Fruit fly (Drosophila melanogaster) whole organism, embryonic: ENCODE data around the gene dmrt11E.

Experiments used
- ATbp ChIP-seq: fragments of 200-800 bp; sonication (Bioruptor generic); optimal IDR thresholded peaks from 2 replicates; lab custom pipeline; 2017; ENCODE audit warnings: missing biosample characterization, mild to moderate bottlenecking, missing genetic modification characterization, missing genetic modification reagents
- Adf1 ChIP-seq: fragments of 200-800 bp; sonication (Bioruptor generic); IDR thresholded peaks from 2 replicates; pipeline ENCODE4 v1.3.6; 2022; ENCODE audit warnings: missing biosample characterization, missing genetic modification characterization
- BtbVII ChIP-seq: fragments of 200-800 bp; sonication (Bioruptor generic); optimal IDR thresholded peaks from 3 replicates; lab custom pipeline; 2017; ENCODE audit warnings: missing biosample characterization, mild to moderate bottlenecking, missing genetic modification characterization
- CG10147 ChIP-seq: fragments of 200-800 bp; sonication (Bioruptor generic); optimal IDR thresholded peaks from 2 replicates; lab custom pipeline; 2019; ENCODE audit warnings: missing biosample characterization, mild to moderate bottlenecking, missing genetic modification characterization, moderate library complexity
- CG12769 ChIP-seq: fragments of 200-800 bp; sonication (Bioruptor generic); optimal IDR thresholded peaks from 2 replicates; lab custom pipeline; 2019; ENCODE audit warnings: missing biosample characterization, mild to moderate bottlenecking, missing genetic modification characterization, moderate library complexity
- CG13123 ChIP-seq: fragments of 200-800 bp; sonication (Bioruptor generic); optimal IDR thresholded peaks from 2 replicates; lab custom pipeline; 2016; ENCODE audit warnings: missing biosample characterization, missing genetic modification characterization
- CG15011 ChIP-seq: fragments of 200-800 bp; sonication (Bioruptor generic); optimal IDR thresholded peaks from 3 replicates; lab custom pipeline; 2018; ENCODE audit warnings: missing biosample characterization, mild to moderate bottlenecking, missing genetic modification characterization
- CG1602 ChIP-seq: fragments of 200-800 bp; sonication (Bioruptor generic); optimal IDR thresholded peaks from 3 replicates; lab custom pipeline; 2016; ENCODE audit warnings: missing biosample characterization, missing genetic modification characterization
- CG1603 ChIP-seq: fragments of 200-800 bp; sonication (Bioruptor generic); optimal IDR thresholded peaks from 2 replicates; lab custom pipeline; 2019; ENCODE audit warnings: missing biosample characterization, mild to moderate bottlenecking, missing genetic modification characterization, moderate library complexity
- CG17359 ChIP-seq: fragments of 200-800 bp; sonication (Bioruptor generic); optimal IDR thresholded peaks from 3 replicates; lab custom pipeline; 2018; ENCODE audit warnings: missing biosample characterization, mild to moderate bottlenecking, missing genetic modification characterization, moderate library complexity
- CG17568 ChIP-seq: fragments of 200-800 bp; sonication (Bioruptor generic); optimal IDR thresholded peaks from 2 replicates; lab custom pipeline; 2018; ENCODE audit warnings: missing biosample characterization, mild to moderate bottlenecking, missing genetic modification characterization, moderate library complexity
- CG1792 ChIP-seq: fragments of 200-800 bp; sonication (Bioruptor generic); optimal IDR thresholded peaks from 2 replicates; lab custom pipeline; 2016; ENCODE audit warnings: missing biosample characterization, missing genetic modification characterization
- CG3847 ChIP-seq: fragments of 200-800 bp; sonication (Bioruptor generic); IDR thresholded peaks from 2 replicates; pipeline ENCODE4 v1.3.6; 2022; ENCODE audit warnings: missing biosample characterization, missing genetic modification characterization
- CG3995 ChIP-seq: fragments of 200-800 bp; sonication (Bioruptor generic); optimal IDR thresholded peaks from 3 replicates; lab custom pipeline; 2016; ENCODE audit warnings: missing biosample characterization, missing genetic modification characterization
- CG4820 ChIP-seq: fragments of 200-800 bp; sonication (Bioruptor generic); optimal IDR thresholded peaks from 3 replicates; lab custom pipeline; 2016; ENCODE audit warnings: missing biosample characterization, missing genetic modification characterization
- CG6813 ChIP-seq: fragments of 200-800 bp; sonication (Bioruptor generic); optimal IDR thresholded peaks from 2 replicates; lab custom pipeline; 2017; ENCODE audit warnings: missing biosample characterization, missing genetic modification characterization, mild to moderate bottlenecking, moderate library complexity, missing genetic modification reagents
- CG7357 ChIP-seq: fragments of 200-800 bp; sonication (Bioruptor generic); IDR thresholded peaks from 3 replicates; pipeline ENCODE4 v1.3.6; 2022; ENCODE audit warnings: missing biosample characterization, missing genetic modification characterization
- CG8924 ChIP-seq: fragments of 200-800 bp; optimal IDR thresholded peaks from 3 replicates; lab custom pipeline; 2019; ENCODE audit warnings: missing biosample characterization, mild to moderate bottlenecking, missing genetic modification characterization, moderate library complexity
- CG9215 ChIP-seq: fragments of 200-800 bp; sonication (Bioruptor generic); IDR thresholded peaks from 2 replicates; pipeline ENCODE4 v1.3.6; 2022; ENCODE audit warnings: missing biosample characterization, missing genetic modification characterization
- CHES-1-like ChIP-seq: fragments of 200-800 bp; sonication (Bioruptor generic); optimal IDR thresholded peaks from 2 replicates; lab custom pipeline; 2016; ENCODE audit warnings: missing biosample characterization, missing genetic modification characterization
- Dref ChIP-seq: fragments of 200-800 bp; sonication (Bioruptor generic); IDR thresholded peaks from 2 replicates; pipeline ENCODE4 v1.3.6; 2022; ENCODE audit warnings: missing biosample characterization, missing genetic modification characterization
- Ets97D ChIP-seq: fragments of 200-800 bp; sonication (Bioruptor generic); optimal IDR thresholded peaks from 3 replicates; lab custom pipeline; 2016; ENCODE audit warnings: missing biosample characterization, missing genetic modification characterization
- HLH3B ChIP-seq: fragments of 200-800 bp; sonication (Bioruptor generic); IDR thresholded peaks from 2 replicates; pipeline ENCODE4 v1.3.6; 2022; ENCODE audit warnings: missing biosample characterization, missing genetic modification characterization
- HLHmδ ChIP-seq: fragments of 200-800 bp; sonication (Bioruptor generic); optimal IDR thresholded peaks from 2 replicates; lab custom pipeline; 2018; ENCODE audit warnings: missing biosample characterization, mild to moderate bottlenecking, missing genetic modification characterization, moderate library complexity
- HmgZ ChIP-seq: fragments of 200-800 bp; sonication (Bioruptor generic); optimal IDR thresholded peaks from 2 replicates; lab custom pipeline; 2018; ENCODE audit warnings: missing biosample characterization, mild to moderate bottlenecking, missing genetic modification characterization
- Hr39 ChIP-seq: fragments of >200 bp; optimal IDR thresholded peaks from 2 replicates; lab custom pipeline; 2017
- Lhr ChIP-seq: fragments of 200-800 bp; sonication (Bioruptor generic); optimal IDR thresholded peaks from 3 replicates; lab custom pipeline; 2017; ENCODE audit warnings: mild to moderate bottlenecking, missing biosample characterization, missing genetic modification reagents, missing genetic modification characterization
- MBD-R2 ChIP-seq: fragments of 200-800 bp; sonication (Bioruptor generic); IDR thresholded peaks from 2 replicates; pipeline ENCODE4 v1.3.6; 2022; ENCODE audit warnings: missing biosample characterization, missing genetic modification characterization
- MESR4 ChIP-seq: fragments of 200-800 bp; sonication (Bioruptor generic); optimal IDR thresholded peaks from 2 replicates; lab custom pipeline; 2018; ENCODE audit warnings: missing biosample characterization, mild to moderate bottlenecking, missing genetic modification characterization, moderate library complexity
- Optix ChIP-seq: fragments of 200-800 bp; sonication (Bioruptor generic); IDR thresholded peaks from 3 replicates; pipeline ENCODE4 v1.3.6; 2022; ENCODE audit warnings: missing biosample characterization, missing genetic modification characterization
- Vsx1 ChIP-seq: fragments of 200-800 bp; sonication (Bioruptor generic); optimal IDR thresholded peaks from 2 replicates; lab custom pipeline; 2017; ENCODE audit warnings: missing biosample characterization, mild to moderate bottlenecking, missing genetic modification characterization, missing genetic modification reagents
- al ChIP-seq: fragments of 200-800 bp; sonication (Bioruptor generic); IDR thresholded peaks from 2 replicates; pipeline ENCODE4 v1.3.6; 2022; ENCODE audit warnings: missing biosample characterization, missing genetic modification characterization
- bbx ChIP-seq: fragments of 200-800 bp; sonication (Bioruptor generic); IDR thresholded peaks from 2 replicates; pipeline ENCODE4 v1.3.6; 2022; ENCODE audit warnings: missing biosample characterization, missing genetic modification characterization; ENCODE audit not compliant: partially characterized antibody
- bigmax ChIP-seq: fragments of 200-800 bp; sonication (Bioruptor generic); optimal IDR thresholded peaks from 2 replicates; lab custom pipeline; 2018; ENCODE audit warnings: missing biosample characterization, mild to moderate bottlenecking, missing genetic modification characterization
- crc ChIP-seq: fragments of 200-800 bp; sonication (Bioruptor generic); optimal IDR thresholded peaks from 2 replicates; lab custom pipeline; 2016; ENCODE audit warnings: missing biosample characterization, missing genetic modification characterization
- crol ChIP-seq: fragments of 200-800 bp; sonication (Bioruptor generic); IDR thresholded peaks from 2 replicates; pipeline ENCODE4 v1.3.6; 2022; ENCODE audit warnings: missing biosample characterization, missing genetic modification characterization
- fd102C ChIP-seq: fragments of 200-800 bp; sonication (Bioruptor generic); optimal IDR thresholded peaks from 2 replicates; lab custom pipeline; 2018; ENCODE audit warnings: missing biosample characterization, mild to moderate bottlenecking, missing genetic modification characterization, moderate library complexity
- fd64A ChIP-seq: fragments of 200-800 bp; sonication (Bioruptor generic); optimal IDR thresholded peaks from 3 replicates; lab custom pipeline; 2018; ENCODE audit warnings: missing biosample characterization, mild to moderate bottlenecking, missing genetic modification characterization
- hb ChIP-seq: fragments of 200-800 bp; sonication (Bioruptor generic); IDR thresholded peaks from 3 replicates; pipeline ENCODE4 v1.3.6; 2022; ENCODE audit warnings: missing biosample characterization, missing genetic modification characterization; ENCODE audit not compliant: partially characterized antibody
- insv ChIP-seq, 2 experiments: fragments of 200-800 bp; sonication (Bioruptor generic); optimal IDR thresholded peaks; 3 replicates each; lab custom pipeline; 2016 to 2018; ENCODE audit warnings: missing biosample characterization in 2 of 2, missing genetic modification characterization in 2 of 2
- kah ChIP-seq: fragments of 200-800 bp; sonication (Bioruptor generic); optimal IDR thresholded peaks from 2 replicates; lab custom pipeline; 2018; ENCODE audit warnings: missing biosample characterization, mild to moderate bottlenecking, missing genetic modification characterization
- lilli ChIP-seq: fragments of 200-800 bp; sonication (Bioruptor generic); optimal IDR thresholded peaks from 3 replicates; lab custom pipeline; 2016; ENCODE audit warnings: missing biosample characterization, missing genetic modification characterization
- lov ChIP-seq, 2 experiments: fragments of 200-800 bp in 1 of 2; fragments of >200 bp in 1 of 2; sonication (Bioruptor generic) in 1 of 2; IDR thresholded peaks in 1 of 2; optimal IDR thresholded peaks in 1 of 2; 2 replicates in 1 of 2; 3 replicates in 1 of 2; pipeline versions ENCODE4 v1.3.6 to Lab custom; 2017 to 2022; ENCODE audit warnings: missing biosample characterization in 1 of 2, missing genetic modification characterization in 1 of 2
- nmo ChIP-seq: fragments of 200-800 bp; sonication (Bioruptor generic); optimal IDR thresholded peaks from 2 replicates; lab custom pipeline; 2018; ENCODE audit warnings: missing biosample characterization, mild to moderate bottlenecking, missing genetic modification characterization, moderate library complexity
- pita ChIP-seq: fragments of 200-800 bp; sonication (Bioruptor generic); optimal IDR thresholded peaks from 2 replicates; lab custom pipeline; 2017; ENCODE audit warnings: missing biosample characterization, mild to moderate bottlenecking, missing genetic modification characterization
- rib ChIP-seq: fragments of 200-800 bp; sonication (Bioruptor generic); IDR thresholded peaks from 2 replicates; pipeline ENCODE4 v1.3.6; 2022; ENCODE audit warnings: missing biosample characterization, missing genetic modification characterization
- scrt ChIP-seq: fragments of 200-800 bp; sonication (Bioruptor generic); optimal IDR thresholded peaks from 2 replicates; lab custom pipeline; 2018; ENCODE audit warnings: missing biosample characterization, mild to moderate bottlenecking, missing genetic modification characterization, moderate library complexity
- sr ChIP-seq: fragments of 200-800 bp; sonication (Bioruptor generic); IDR thresholded peaks from 3 replicates; pipeline ENCODE4 v1.3.6; 2022; ENCODE audit warnings: missing biosample characterization, missing genetic modification characterization
- wdn ChIP-seq: fragments of 200-800 bp; sonication (Bioruptor generic); IDR thresholded peaks from 2 replicates; pipeline ENCODE4 v1.3.6; 2022; ENCODE audit warnings: missing biosample characterization, missing genetic modification characterization
- wor ChIP-seq: fragments of 200-800 bp; sonication (Bioruptor generic); IDR thresholded peaks from 2 replicates; pipeline ENCODE4 v1.3.6; 2022; ENCODE audit warnings: missing biosample characterization, missing genetic modification characterization
- yki ChIP-seq: fragments of >200 bp; optimal IDR thresholded peaks from 3 replicates; lab custom pipeline; 2018
- zen ChIP-seq: fragments of 200-800 bp; sonication (Bioruptor generic); optimal IDR thresholded peaks from 3 replicates; lab custom pipeline; 2018; ENCODE audit warnings: missing biosample characterization, mild to moderate bottlenecking, missing genetic modification characterization, moderate library complexity

Gene dmrt11E

dm6 chrX:13401245-13401644 lies 33.3 kb downstream of the dmrt11E start (continued):
- TF ChIP-seq Ets97D (GFP tag; lab: Kevin White, UChicago): no peak
- no peak for TF ChIP-seq CG12769
- TF ChIP-seq CG13123: no peak
- TF ChIP-seq Hr39 (lab: Kevin White, UChicago): no peak
- no peak for TF ChIP-seq crc (GFP tag; lab: Kevin White, UChicago)
- no peak for TF ChIP-seq lov (optimal IDR thresholded peaks at IDR 0.05; lab: Kevin White, UChicago)
- no peak for TF ChIP-seq lov (GFP tag; IDR thresholded peaks at IDR 0.05; lab: Robert Waterston, UW)
- no peak for TF ChIP-seq CG3847
- no peak for TF ChIP-seq Adf1
- TF ChIP-seq CG3995: no peak
- no peak for TF ChIP-seq crol (GFP tag; lab: Robert Waterston, UW)
- no peak for TF ChIP-seq MBD-R2 (GFP tag; lab: Robert Waterston, UW)
- TF ChIP-seq CG10147 (GFP tag; lab: Kevin White, UChicago): no peak
- TF ChIP-seq zen (tag; lab: Kevin White, UChicago): no peak
- no peak for TF ChIP-seq CG7357 (GFP tag; lab: Robert Waterston, UW)
- TF ChIP-seq Vsx1 (GFP tag; lab: Kevin White, UChicago): no peak
- TF ChIP-seq CG8924: no peak
- TF ChIP-seq CG9215: no peak
- peak in 1 of 2 experiments; percentile 9 for TF ChIP-seq insv (GFP tag; optimal IDR thresholded peaks at IDR 0.05; lab: Kevin White, UChicago)
- TF ChIP-seq BtbVII: no peak
- TF ChIP-seq CHES-1-like (GFP tag; lab: Kevin White, UChicago): no peak
- no peak for TF ChIP-seq bigmax (GFP tag; lab: Kevin White, UChicago)
- no peak for TF ChIP-seq Lhr (GFP tag; lab: Kevin White, UChicago)
- no peak for TF ChIP-seq fd102C
- TF ChIP-seq ATbp: no peak
- no peak for TF ChIP-seq sr (GFP tag; lab: Robert Waterston, UW)
- TF ChIP-seq CG17359 (tag; lab: Kevin White, UChicago): no peak
- peak; percentile 7 for TF ChIP-seq HLHmδ (GFP tag; lab: Kevin White, UChicago)
- no peak for TF ChIP-seq lilli (GFP tag; lab: Kevin White, UChicago)
- no peak for TF ChIP-seq Dref (GFP tag; lab: Robert Waterston, UW)
- TF ChIP-seq scrt (GFP tag; lab: Kevin White, UChicago): no peak
- no peak for TF ChIP-seq Optix (GFP tag; lab: Robert Waterston, UW)
- no peak for TF ChIP-seq fd64A (GFP tag; lab: Kevin White, UChicago)
- peak; percentile 2 for TF ChIP-seq kah (GFP tag; lab: Kevin White, UChicago)
- TF ChIP-seq nmo: no peak
- no peak for TF ChIP-seq CG1602
- peak; percentile 32 for TF ChIP-seq pita (GFP tag; lab: Kevin White, UChicago)
- TF ChIP-seq CG4820 (GFP tag; lab: Kevin White, UChicago): no peak
- no peak for TF ChIP-seq CG15011
- no peak for TF ChIP-seq CG1792 (GFP tag; lab: Kevin White, UChicago)
- no peak for TF ChIP-seq rib (GFP tag; lab: Robert Waterston, UW)
- peak; percentile 26 for TF ChIP-seq CG1603
- no peak for TF ChIP-seq al
- no peak for TF ChIP-seq wdn
- TF ChIP-seq HmgZ (tag; lab: Kevin White, UChicago): no peak
- no peak for TF ChIP-seq CG17568 (GFP tag; lab: Kevin White, UChicago)
- TF ChIP-seq MESR4 (GFP tag; lab: Kevin White, UChicago): no peak
- no peak for TF ChIP-seq wor (GFP tag; lab: Robert Waterston, UW)
- no peak for TF ChIP-seq hb (GFP tag; lab: Robert Waterston, UW)
- TF ChIP-seq yki (lab: Kevin White, UChicago): no peak
- no peak for TF ChIP-seq CG6813
- TF ChIP-seq HLH3B (GFP tag; lab: Robert Waterston, UW): peak; percentile 10; the same call in 1 of the 2 replicates
- no peak for TF ChIP-seq bbx
